Fruit fly (Drosophila melanogaster): Measurements from ENCODE around the gene Sec61alpha.
A peak's percentile ranks its signal among the peaks of the same experiment; 100 is the strongest.

Gene Sec61alpha

dm6 chr2L:6474298-6474697 lies 6.1 kb downstream of the Sec61alpha start:
- TF ChIP-seq Hr96 (GFP tag; optimal IDR thresholded peaks at IDR 0.05) (no peak), cic (GFP tag; optimal IDR thresholded peaks at IDR 0.05) (no peak), tj (GFP tag; optimal IDR thresholded peaks at IDR 0.05) (no peak), CG7101 (tag; optimal IDR thresholded peaks at IDR 0.05) (no peak), CG1620 (GFP tag; optimal IDR thresholded peaks at IDR 0.05) (no peak), toe (GFP tag; optimal IDR thresholded peaks at IDR 0.05) (no peak), CG12768 (GFP tag; optimal IDR thresholded peaks at IDR 0.05) (no peak)

- TF ChIP-seq Mnt (GFP tag; optimal IDR thresholded peaks at IDR 0.05): peak; percentile 69
- TF ChIP-seq cic (GFP tag; optimal IDR thresholded peaks at IDR 0.05): peak; percentile 94
- peak; percentile 17 for TF ChIP-seq toe (GFP tag; optimal IDR thresholded peaks at IDR 0.05)
- TF ChIP-seq CG1620 (GFP tag; optimal IDR thresholded peaks at IDR 0.05): peak; percentile 34
- no peak for TF ChIP-seq Clk (GFP tag; optimal IDR thresholded peaks at IDR 0.05)
- TF ChIP-seq bab1 (GFP tag; optimal IDR thresholded peaks at IDR 0.05): peak; percentile 25
- no peak for TF ChIP-seq CG7101 (tag; optimal IDR thresholded peaks at IDR 0.05)
- no peak for TF ChIP-seq cnc (optimal IDR thresholded peaks at IDR 0.05)
- TF ChIP-seq tj (GFP tag; optimal IDR thresholded peaks at IDR 0.05): peak; percentile 42
- no peak for TF ChIP-seq CG7045 (GFP tag; optimal IDR thresholded peaks at IDR 0.05)
- TF ChIP-seq Hr96 (GFP tag; optimal IDR thresholded peaks at IDR 0.05): peak; percentile 39
- peak; percentile 59 for TF ChIP-seq CG11617 (GFP tag; optimal IDR thresholded peaks at IDR 0.05)
- peak; percentile 33 for TF ChIP-seq ovo (GFP tag; optimal IDR thresholded peaks at IDR 0.05)
- TF ChIP-seq CG12768 (GFP tag; optimal IDR thresholded peaks at IDR 0.05): peak; percentile 73
- TF ChIP-seq kay (GFP tag; ENCODE audit: borderline replicate concordance): no peak
- TF ChIP-seq CG5204 (GFP tag; optimal IDR thresholded peaks at IDR 0.05): no peak
- TF ChIP-seq pad (GFP tag; optimal IDR thresholded peaks at IDR 0.05): peak; percentile 2
- TF ChIP-seq Crg-1 (GFP tag; optimal IDR thresholded peaks at IDR 0.05): peak; percentile 14
- TF ChIP-seq CG33017 (tag; optimal IDR thresholded peaks at IDR 0.05): no peak
- no peak for TF ChIP-seq CG14711 (tag; optimal IDR thresholded peaks at IDR 0.05)
Measured at dm6 chr2L:6473076-6474037, 7.0 kb downstream of the Sec61alpha start, which contains the start of gene mmy. mmy (minus strand) TSS chr2L:6473904.

- peak; percentile 62 for TF ChIP-seq Mnt (GFP tag; optimal IDR thresholded peaks at IDR 0.05)
- peak; percentile 38 for TF ChIP-seq CG7045 (GFP tag; optimal IDR thresholded peaks at IDR 0.05)
- TF ChIP-seq CG33017 (tag; optimal IDR thresholded peaks at IDR 0.05): peak; percentile 30
- peak; percentile 82 for TF ChIP-seq cic (GFP tag; optimal IDR thresholded peaks at IDR 0.05)
- peak; percentile 26 for TF ChIP-seq CG11617 (GFP tag; optimal IDR thresholded peaks at IDR 0.05)
- TF ChIP-seq CG14711 (tag; optimal IDR thresholded peaks at IDR 0.05): no peak
- TF ChIP-seq Hr96 (GFP tag; optimal IDR thresholded peaks at IDR 0.05): no peak
- TF ChIP-seq toe (GFP tag; optimal IDR thresholded peaks at IDR 0.05): peak; percentile 6
Measured at dm6 chr2L:6471978-6472776, 8.2 kb downstream of the Sec61alpha start.

- no peak for TF ChIP-seq Mnt (GFP tag; optimal IDR thresholded peaks at IDR 0.05)
- TF ChIP-seq pad (GFP tag; optimal IDR thresholded peaks at IDR 0.05): no peak
- no peak for TF ChIP-seq Crg-1 (GFP tag; optimal IDR thresholded peaks at IDR 0.05)
- TF ChIP-seq kay (GFP tag; ENCODE audit: borderline replicate concordance): no peak
- TF ChIP-seq CG7101 (tag; optimal IDR thresholded peaks at IDR 0.05): no peak
- TF ChIP-seq ovo (GFP tag; optimal IDR thresholded peaks at IDR 0.05): no peak
- TF ChIP-seq bab1 (GFP tag; optimal IDR thresholded peaks at IDR 0.05): no peak
- TF ChIP-seq cnc (optimal IDR thresholded peaks at IDR 0.05): no peak
- no peak for TF ChIP-seq Clk (GFP tag; optimal IDR thresholded peaks at IDR 0.05)
- no peak for TF ChIP-seq CG11617 (GFP tag; optimal IDR thresholded peaks at IDR 0.05)
- no peak for TF ChIP-seq toe (GFP tag; optimal IDR thresholded peaks at IDR 0.05)
Measured at dm6 chr2L:6470100-6470644, 10.2 kb downstream of the Sec61alpha start.

- peak; percentile 64 for TF ChIP-seq bab1 (GFP tag; optimal IDR thresholded peaks at IDR 0.05)
- no peak for TF ChIP-seq cic (GFP tag; optimal IDR thresholded peaks at IDR 0.05)
- no peak for TF ChIP-seq pad (GFP tag; optimal IDR thresholded peaks at IDR 0.05)
- TF ChIP-seq toe (GFP tag; optimal IDR thresholded peaks at IDR 0.05): no peak
- no peak for TF ChIP-seq CG11617 (GFP tag; optimal IDR thresholded peaks at IDR 0.05)
- peak; percentile 37 for TF ChIP-seq CG7101 (tag; optimal IDR thresholded peaks at IDR 0.05)
- no peak for TF ChIP-seq CG12768 (GFP tag; optimal IDR thresholded peaks at IDR 0.05)
- no peak for TF ChIP-seq Crg-1 (GFP tag; optimal IDR thresholded peaks at IDR 0.05)
Measured at dm6 chr2L:6467509-6467908, 12.9 kb downstream of the Sec61alpha start, which contains the start of gene HemK1. HemK1 (minus strand) TSS chr2L:6467698.

- TF ChIP-seq kay (GFP tag; ENCODE audit: borderline replicate concordance) (no peak), CG12768 (GFP tag; optimal IDR thresholded peaks at IDR 0.05) (no peak), cic (GFP tag; optimal IDR thresholded peaks at IDR 0.05) (peak; percentile 30), ovo (GFP tag; optimal IDR thresholded peaks at IDR 0.05) (no peak), CG5204 (GFP tag; optimal IDR thresholded peaks at IDR 0.05) (no peak), CG7101 (tag; optimal IDR thresholded peaks at IDR 0.05) (no peak), CG11617 (GFP tag; optimal IDR thresholded peaks at IDR 0.05) (no peak), Crg-1 (GFP tag; optimal IDR thresholded peaks at IDR 0.05) (no peak), Clk (GFP tag; optimal IDR thresholded peaks at IDR 0.05) (no peak), toe (GFP tag; optimal IDR thresholded peaks at IDR 0.05) (no peak), bab1 (GFP tag; optimal IDR thresholded peaks at IDR 0.05) (peak; percentile 53), Hr96 (GFP tag; optimal IDR thresholded peaks at IDR 0.05) (no peak), CG1620 (GFP tag; optimal IDR thresholded peaks at IDR 0.05) (no peak), cnc (optimal IDR thresholded peaks at IDR 0.05) (no peak), Mnt (GFP tag; optimal IDR thresholded peaks at IDR 0.05) (no peak)
Measured at dm6 chr2L:6465497-6465896, 14.9 kb downstream of the Sec61alpha start, which contains the start of gene Rchy1. Rchy1 (minus strand) TSS chr2L:6465669.
